Fruit fly (Drosophila melanogaster): ENCODE results near the gene Dyrk2.

- TF ChIP-seq Crg-1 (GFP tag; optimal IDR thresholded peaks at IDR 0.05) (no peak), cnc (optimal IDR thresholded peaks at IDR 0.05) (no peak), Hr96 (GFP tag; optimal IDR thresholded peaks at IDR 0.05) (no peak), CG33017 (tag; optimal IDR thresholded peaks at IDR 0.05) (no peak), CG7045 (GFP tag; optimal IDR thresholded peaks at IDR 0.05) (no peak), cic (GFP tag; optimal IDR thresholded peaks at IDR 0.05) (no peak), CG12768 (GFP tag; optimal IDR thresholded peaks at IDR 0.05) (no peak), tj (GFP tag; optimal IDR thresholded peaks at IDR 0.05) (no peak), CG14711 (tag; optimal IDR thresholded peaks at IDR 0.05) (no peak), Mnt (GFP tag; optimal IDR thresholded peaks at IDR 0.05) (no peak)
These were observed 36.7 kb downstream of the Dyrk2 start for dm6 chr2L:14197195-14197594.
